Worm (Caenorhabditis elegans) whole organism, L4 larva: ENCODE data around the gene frpr-7.

Experiments
- F44E2.7 ChIP-seq: fragments of 200-800 bp; sonication (Bioruptor generic); IDR thresholded peaks from 2 replicates; pipeline ENCODE4 v2.1.2; 2022; ENCODE audit warnings: missing genetic modification characterization, missing compliant biosample characterization
- F49E8.2 ChIP-seq: sonication (generic microtip); optimal IDR thresholded peaks from 2 replicates; lab custom pipeline; 2016; ENCODE audit warnings: missing compliant biosample characterization, mild to moderate bottlenecking, missing genetic modification characterization, borderline replicate concordance
- Y48G9A.11 ChIP-seq: fragments of 200-800 bp; sonication (Bioruptor generic); IDR thresholded peaks from 2 replicates; pipeline ENCODE4 v1.3.6; 2022; ENCODE audit warnings: missing genetic modification reagents, missing genetic modification characterization, missing compliant biosample characterization
- aha-1 ChIP-seq: fragments of 150-350 bp; peaks from one replicate; lab custom pipeline; 2014; ENCODE audit warnings: missing biosample characterization, missing genetic modification characterization
- aly-2 ChIP-seq: sonication (generic microtip); optimal IDR thresholded peaks from 2 replicates; lab custom pipeline; 2018; ENCODE audit warnings: missing biosample characterization, missing genetic modification characterization
- ama-1 ChIP-seq: fragments of 150-350 bp; optimal IDR thresholded peaks from 2 replicates; lab custom pipeline; 2014; ENCODE audit warnings: inconsistent platforms, mixed read lengths
- attf-4 ChIP-seq: sonication (generic microtip); optimal IDR thresholded peaks from 3 replicates; lab custom pipeline; 2017; ENCODE audit warnings: missing biosample characterization, missing genetic modification characterization
- ceh-32 ChIP-seq: sonication (generic microtip); optimal IDR thresholded peaks from 2 replicates; lab custom pipeline; 2016; ENCODE audit warnings: mild to moderate bottlenecking, missing genetic modification characterization, missing compliant biosample characterization; ENCODE audit not compliant: poor library complexity
- ceh-82 ChIP-seq: sonication (generic microtip); optimal IDR thresholded peaks from 2 replicates; lab custom pipeline; 2017; ENCODE audit warnings: missing biosample characterization, missing genetic modification characterization
- ces-1 ChIP-seq: fragments of 150-350 bp; sonication (generic microtip); optimal IDR thresholded peaks from 4 replicates; lab custom pipeline; 2014; ENCODE audit warnings: missing biosample characterization, missing genetic modification reagents, missing genetic modification characterization
- cey-2 ChIP-seq: sonication (generic microtip); optimal IDR thresholded peaks from 3 replicates; lab custom pipeline; 2017; ENCODE audit warnings: missing genetic modification characterization, mild to moderate bottlenecking, missing compliant biosample characterization, antibody characterized with exemption, borderline replicate concordance; ENCODE audit not compliant: insufficient read depth
- daf-12 ChIP-seq: fragments of 150-350 bp; optimal IDR thresholded peaks from 2 replicates; lab custom pipeline; 2014; ENCODE audit warnings: missing biosample characterization, missing genetic modification reagents, missing genetic modification characterization
- daf-16 ChIP-seq, 3 experiments: sonication (generic microtip); optimal IDR thresholded peaks; 2 replicates each; lab custom pipeline; 2016 to 2017; ENCODE audit warnings: missing genetic modification characterization in 3 of 3, missing genetic modification reagents in 3 of 3, mild to moderate bottlenecking in 2 of 3, missing compliant biosample characterization in 2 of 3, missing biosample characterization in 1 of 3, moderate library complexity in 1 of 3
- daf-19 ChIP-seq: fragments of 200-800 bp; sonication (Bioruptor generic); conservative IDR thresholded peaks from 2 replicates; pipeline ENCODE4 v1.3.6; 2022; ENCODE audit warnings: missing genetic modification characterization, missing compliant biosample characterization
- dmd-6 ChIP-seq: fragments of 200-800 bp; sonication (Bioruptor generic); IDR thresholded peaks from 2 replicates; pipeline ENCODE4 v1.3.6; 2022; ENCODE audit warnings: missing genetic modification reagents, missing genetic modification characterization, missing compliant biosample characterization
- dve-1 ChIP-seq: sonication (generic microtip); optimal IDR thresholded peaks from 2 replicates; lab custom pipeline; 2017; ENCODE audit warnings: antibody characterized with exemption, mild to moderate bottlenecking, missing genetic modification characterization, missing compliant biosample characterization; ENCODE audit not compliant: insufficient read depth
- egl-27 ChIP-seq: sonication (generic microtip); optimal IDR thresholded peaks from 3 replicates; lab custom pipeline; 2017; ENCODE audit warnings: missing biosample characterization, missing genetic modification reagents, missing genetic modification characterization
- egl-43 ChIP-seq: fragments of 200-800 bp; sonication (Bioruptor generic); IDR thresholded peaks from 2 replicates; pipeline ENCODE4 v1.3.6; 2022; ENCODE audit warnings: missing genetic modification reagents, missing genetic modification characterization, missing compliant biosample characterization
- hif-1 ChIP-seq, 2 experiments: sonication (generic microtip); optimal IDR thresholded peaks; 2 replicates each; lab custom pipeline; 2016 to 2017; ENCODE audit warnings: missing compliant biosample characterization in 2 of 2, missing genetic modification characterization in 2 of 2, missing genetic modification reagents in 2 of 2, missing genotype in 2 of 2, mild to moderate bottlenecking in 1 of 2
- hlh-11 ChIP-seq: fragments of 200-800 bp; sonication (Bioruptor generic); optimal IDR thresholded peaks from 2 replicates; lab custom pipeline; 2018; ENCODE audit warnings: mild to moderate bottlenecking, missing genetic modification characterization, missing compliant biosample characterization
- hlh-30 ChIP-seq: sonication (generic microtip); optimal IDR thresholded peaks from 2 replicates; lab custom pipeline; 2017; ENCODE audit warnings: antibody characterized with exemption, mild to moderate bottlenecking, missing genetic modification characterization, missing compliant biosample characterization; ENCODE audit not compliant: insufficient read depth
- hmg-1.1 ChIP-seq: fragments of 200-800 bp; sonication (Bioruptor generic); IDR thresholded peaks from 2 replicates; pipeline ENCODE4 v1.3.6; 2022; ENCODE audit warnings: missing genetic modification reagents, missing genetic modification characterization, missing compliant biosample characterization
- lin-1 ChIP-seq: fragments of 200-800 bp; sonication (Bioruptor generic); IDR thresholded peaks from 2 replicates; pipeline ENCODE4 v1.3.6; 2022; ENCODE audit warnings: missing genetic modification reagents, missing genetic modification characterization, missing compliant biosample characterization
- lin-39 ChIP-seq: fragments of 150-350 bp; optimal IDR thresholded peaks from 2 replicates; lab custom pipeline; 2014; ENCODE audit warnings: missing biosample characterization, missing genetic modification reagents, missing genetic modification characterization
- lir-3 ChIP-seq: sonication (generic microtip); optimal IDR thresholded peaks from 2 replicates; lab custom pipeline; 2016; ENCODE audit warnings: mild to moderate bottlenecking, missing genetic modification characterization, missing compliant biosample characterization
- lsy-2 ChIP-seq, 2 experiments: fragments of 150-350 bp in 1 of 2; sonication (generic microtip) in 1 of 2; optimal IDR thresholded peaks; 2 replicates each; lab custom pipeline; 2014 to 2017; ENCODE audit warnings: missing biosample characterization in 2 of 2, missing genetic modification characterization in 2 of 2
- mdl-1 ChIP-seq, 2 experiments: fragments of 150-350 bp in 1 of 2; sonication (generic microtip) in 1 of 2; optimal IDR thresholded peaks; 2 replicates each; lab custom pipeline; 2014 to 2017; ENCODE audit warnings: missing biosample characterization in 2 of 2, missing genetic modification characterization in 2 of 2
- mdt-29 ChIP-seq: fragments of 200-800 bp; sonication (Bioruptor generic); IDR thresholded peaks from 2 replicates; pipeline ENCODE4 v1.3.6; 2022; ENCODE audit warnings: missing genetic modification reagents, missing genetic modification characterization, missing compliant biosample characterization
- mep-1 ChIP-seq: fragments of 150-350 bp; sonication (generic microtip); optimal IDR thresholded peaks from 3 replicates; lab custom pipeline; 2014; ENCODE audit warnings: missing biosample characterization, missing genetic modification characterization
- mxl-2 ChIP-seq: fragments of 200-800 bp; sonication (Bioruptor generic); conservative IDR thresholded peaks from 2 replicates; pipeline ENCODE4 v1.3.6; 2022; ENCODE audit warnings: missing genetic modification reagents, missing genetic modification characterization, missing compliant biosample characterization
- nhr-11 ChIP-seq: fragments of 150-350 bp; optimal IDR thresholded peaks from 2 replicates; lab custom pipeline; 2014; ENCODE audit warnings: missing biosample characterization, missing genetic modification characterization
- nhr-25 ChIP-seq: sonication (generic microtip); optimal IDR thresholded peaks from 2 replicates; lab custom pipeline; 2017; ENCODE audit warnings: missing genetic modification characterization, mild to moderate bottlenecking, missing compliant biosample characterization, antibody characterized with exemption, moderate library complexity, borderline replicate concordance; ENCODE audit not compliant: insufficient read depth
- nhr-28 ChIP-seq: fragments of 150-350 bp; optimal IDR thresholded peaks from 2 replicates; lab custom pipeline; 2014; ENCODE audit warnings: missing biosample characterization, missing genetic modification characterization
- nhr-42 ChIP-seq: fragments of 200-800 bp; sonication (Bioruptor generic); IDR thresholded peaks from 2 replicates; pipeline ENCODE4 v1.3.6; 2022; ENCODE audit warnings: missing genetic modification characterization, missing compliant biosample characterization
- nhr-77 ChIP-seq: fragments of 150-350 bp; optimal IDR thresholded peaks from 2 replicates; lab custom pipeline; 2014; ENCODE audit warnings: missing biosample characterization, missing genetic modification characterization
- pha-4 ChIP-seq, 2 experiments: fragments of 150-350 bp in 1 of 2; fragments of 200-800 bp in 1 of 2; sonication (Bioruptor generic) in 1 of 2; IDR thresholded peaks in 1 of 2; optimal IDR thresholded peaks in 1 of 2; 2 replicates each; pipeline versions ENCODE4 v1.3.6 to Lab custom; 2014 to 2022; ENCODE audit warnings: missing genetic modification characterization in 2 of 2, missing genetic modification reagents in 2 of 2, missing biosample characterization in 1 of 2, missing compliant biosample characterization in 1 of 2
- php-3 ChIP-seq: fragments of 200-800 bp; sonication (Bioruptor generic); IDR thresholded peaks from 2 replicates; pipeline ENCODE4 v1.3.6; 2022; ENCODE audit warnings: missing genetic modification reagents, missing genetic modification characterization, missing compliant biosample characterization
- pqm-1 ChIP-seq: sonication (generic microtip); optimal IDR thresholded peaks from 2 replicates; lab custom pipeline; 2017; ENCODE audit warnings: missing biosample characterization, missing genetic modification characterization
- skn-1 ChIP-seq: fragments of 150-350 bp; optimal IDR thresholded peaks from 2 replicates; lab custom pipeline; 2014; ENCODE audit warnings: missing biosample characterization, missing genetic modification characterization
- tra-1 ChIP-seq: fragments of 200-800 bp; sonication (Bioruptor generic); IDR thresholded peaks from 2 replicates; pipeline ENCODE4 v1.3.6; 2022; ENCODE audit warnings: missing genetic modification reagents, missing genetic modification characterization, missing compliant biosample characterization
- unc-130 ChIP-seq: sonication (generic microtip); optimal IDR thresholded peaks from 2 replicates; lab custom pipeline; 2016; ENCODE audit warnings: missing genetic modification reagents, missing genetic modification characterization, missing compliant biosample characterization
- unc-39 ChIP-seq: sonication (generic microtip); optimal IDR thresholded peaks from 2 replicates; lab custom pipeline; 2017; ENCODE audit warnings: missing biosample characterization, missing genetic modification characterization
- zip-11 ChIP-seq: fragments of 200-800 bp; sonication (Bioruptor generic); IDR thresholded peaks from 2 replicates; pipeline ENCODE4 v1.3.6; 2022; ENCODE audit warnings: missing genetic modification characterization, missing compliant biosample characterization
- ztf-11 ChIP-seq: fragments of 150-350 bp; optimal IDR thresholded peaks from 2 replicates; lab custom pipeline; 2014; ENCODE audit warnings: missing biosample characterization, missing genetic modification characterization

frpr-7 gene

ce11 chrX:17610406-17610981 is 30.8 kb upstream of the frpr-7 start (continued):
- TF ChIP-seq hmg-1.1 (GFP tag; lab: Robert Waterston, UW) (peak; percentile 68), F44E2.7 (GFP tag; lab: Robert Waterston, UW) (no peak), ama-1 (lab: Kevin White, UChicago) (no peak), egl-43 (GFP tag; lab: Robert Waterston, UW) (0 out of 2 replicates have a peak, but pooled peaks have one; percentile 22), aly-2 (tag; lab: Kevin White, UChicago) (no peak), daf-19 (GFP tag; lab: Robert Waterston, UW) (no peak), hif-1 (tag; optimal IDR thresholded peaks at IDR 0.05; lab: Kevin White, UChicago) (peak in 1 of 2 experiments; percentile 47), mxl-2 (no peak), nhr-77 (peak; percentile 8)

- TF ChIP-seq aha-1, result peak; percentile 35
- no peak for TF ChIP-seq nhr-42 (GFP tag; lab: Robert Waterston, UW)
Measured at ce11 chrX:17609948-17610347, 30.3 kb upstream of the frpr-7 start, which contains the start of gene C16H3.3. C16H3.3 (minus strand) TSS chrX:17610048.

ce11 chrX:17601345-17601744 is 21.7 kb upstream of the frpr-7 start:
- TF ChIP-seq mep-1 (peak; percentile 36), pqm-1 (tag; lab: Kevin White, UChicago) (peak; percentile 91), nhr-28 (peak; percentile 72), unc-39 (tag; lab: Kevin White, UChicago) (no peak), mdl-1 (tag; optimal IDR thresholded peaks at IDR 0.05; lab: Kevin White, UChicago) (peak in 1 of 2 experiments; percentile 5), egl-27 (tag; lab: Kevin White, UChicago) (no peak), nhr-77 (peak; percentile 58), dmd-6 (GFP tag; lab: Robert Waterston, UW) (peak; percentile 55), F49E8.2 (no peak), ces-1 (GFP tag; lab: Kevin White, UChicago) (no peak), hlh-11 (peak; percentile 64), php-3 (GFP tag; lab: Robert Waterston, UW) (peak; percentile 73), hlh-30 (tag; lab: Kevin White, UChicago) (no peak), dve-1 (tag; lab: Kevin White, UChicago) (peak; percentile 57), zip-11 (GFP tag; lab: Robert Waterston, UW) (no peak), daf-16 (GFP tag; optimal IDR thresholded peaks at IDR 0.05; lab: Kevin White, UChicago) (no peak), daf-16 (tag; optimal IDR thresholded peaks at IDR 0.05; lab: Kevin White, UChicago) (peak; percentile 96), aha-1 (peak; percentile 80)

ce11 chrX:17600139-17600538 is 20.5 kb upstream of the frpr-7 start, which contains the start of gene lec-9:
lec-9 (plus strand) TSS chrX:17600487.
- TF ChIP-seq lir-3 (no peak), unc-130 (GFP tag; lab: Kevin White, UChicago) (no peak), attf-4 (no peak), lsy-2 (tag; optimal IDR thresholded peaks at IDR 0.05; lab: Kevin White, UChicago) (peak in 1 of 2 experiments; percentile 22), mdt-29 (GFP tag; lab: Robert Waterston, UW) (no peak), php-3 (GFP tag; lab: Robert Waterston, UW) (peak; percentile 55), daf-12 (tag; lab: Kevin White, UChicago) (no peak), ceh-82 (tag; lab: Kevin White, UChicago) (no peak), lin-39 (tag; lab: Kevin White, UChicago) (no peak), Y48G9A.11 (GFP tag; lab: Robert Waterston, UW) (no peak), tra-1 (GFP tag; lab: Robert Waterston, UW) (0 out of 2 replicates have a peak, but pooled peaks have one; percentile 23), ztf-11 (tag; lab: Kevin White, UChicago) (no peak), nhr-11 (tag; lab: Kevin White, UChicago) (peak; percentile 5), pha-4 (GFP tag; IDR thresholded peaks at IDR 0.05; lab: Robert Waterston, UW) (no peak), pha-4 (tag; optimal IDR thresholded peaks at IDR 0.05; lab: Kevin White, UChicago) (no peak), ceh-32 (tag; lab: Kevin White, UChicago) (no peak), mdl-1 (tag; optimal IDR thresholded peaks at IDR 0.05; lab: Kevin White, UChicago) (peak in 1 of 2 experiments; percentile 52), lin-1 (GFP tag; lab: Robert Waterston, UW) (peak; percentile 59; the same call in 1 of the 2 replicates), F49E8.2 (no peak), mep-1 (peak; percentile 8), cey-2 (tag; lab: Kevin White, UChicago) (no peak), nhr-42 (GFP tag; lab: Robert Waterston, UW) (no peak), skn-1 (tag; lab: Kevin White, UChicago) (no peak), nhr-25 (tag; lab: Kevin White, UChicago) (no peak)
